Worm (Caenorhabditis elegans) whole organism, L2 larva: ENCODE measurements around the gene pmp-2.

ENCODE experiments used
- F13H6.1 ChIP-seq: sonication (generic microtip); optimal IDR thresholded peaks from 2 replicates; lab custom pipeline; 2016; ENCODE audit warnings: missing genetic modification characterization, missing compliant biosample characterization
- ZK546.5 ChIP-seq: sonication (generic microtip); optimal IDR thresholded peaks from 2 replicates; lab custom pipeline; 2017; ENCODE audit warnings: missing biosample characterization, missing genetic modification characterization
- ama-1 ChIP-seq: fragments of 150-350 bp; optimal IDR thresholded peaks from 2 replicates; lab custom pipeline; 2018; ENCODE audit warnings: inconsistent platforms
- ceh-16 ChIP-seq: fragments of 150-350 bp; optimal IDR thresholded peaks from 2 replicates; lab custom pipeline; 2014; ENCODE audit warnings: missing biosample characterization, missing genetic modification characterization
- lin-11 ChIP-seq: fragments of 150-350 bp; sonication (generic microtip); optimal IDR thresholded peaks from 2 replicates; lab custom pipeline; 2014; ENCODE audit warnings: missing biosample characterization, missing genetic modification characterization, inconsistent platforms, mixed read lengths
- mdl-1 ChIP-seq, 2 experiments: fragments of 150-350 bp in 1 of 2; sonication (generic microtip) in 1 of 2; optimal IDR thresholded peaks; 2 replicates each; lab custom pipeline; 2017; ENCODE audit warnings: missing biosample characterization in 2 of 2, missing genetic modification characterization in 2 of 2
- nhr-11 ChIP-seq: fragments of 150-350 bp; optimal IDR thresholded peaks from 2 replicates; lab custom pipeline; 2014; ENCODE audit warnings: missing biosample characterization, missing genetic modification characterization
- nhr-237 ChIP-seq: fragments of 150-350 bp; optimal IDR thresholded peaks from 2 replicates; lab custom pipeline; 2014; ENCODE audit warnings: missing biosample characterization, missing genetic modification characterization
- nhr-77 ChIP-seq: fragments of 150-350 bp; optimal IDR thresholded peaks from 2 replicates; lab custom pipeline; 2014; ENCODE audit warnings: missing biosample characterization, missing genetic modification characterization
- skn-1 ChIP-seq: sonication (generic microtip); optimal IDR thresholded peaks from 2 replicates; lab custom pipeline; 2017; ENCODE audit warnings: missing biosample characterization, missing genetic modification characterization
- snpc-4 ChIP-seq: fragments of 150-350 bp; optimal IDR thresholded peaks from 2 replicates; lab custom pipeline; 2014; ENCODE audit warnings: missing biosample characterization, missing genetic modification characterization
- unc-55 ChIP-seq: fragments of 150-350 bp; sonication (generic microtip); optimal IDR thresholded peaks from 3 replicates; lab custom pipeline; 2014; ENCODE audit warnings: missing biosample characterization, missing genetic modification reagents, missing genetic modification characterization
- unc-62 ChIP-seq: fragments of 150-350 bp; optimal IDR thresholded peaks from 2 replicates; lab custom pipeline; 2014; ENCODE audit warnings: missing biosample characterization, missing genetic modification reagents, missing genetic modification characterization

ce11 chrII:6936528-6936927, 48.9 kb upstream of the pmp-2 start:
- TF ChIP-seq ama-1 (no peak), nhr-77 (tag; lab: Kevin White, UChicago) (no peak), skn-1 (no peak), unc-55 (GFP tag; lab: Kevin White, UChicago) (no peak), nhr-237 (tag; lab: Kevin White, UChicago) (no peak), ZK546.5 (no peak), F13H6.1 (tag; lab: Kevin White, UChicago) (no peak), nhr-11 (tag; lab: Kevin White, UChicago) (no peak), lin-11 (tag; lab: Kevin White, UChicago) (no peak), unc-62 (GFP tag; lab: Kevin White, UChicago) (no peak), ceh-16 (tag; lab: Kevin White, UChicago) (no peak), mdl-1 (tag; optimal IDR thresholded peaks at IDR 0.05; lab: Kevin White, UChicago) (no peak), snpc-4 (tag; lab: Kevin White, UChicago) (no peak)
